Worm (Caenorhabditis elegans) whole organism, L4 larva: ENCODE data around the gene rig-3.

Source experiments
- F37D6.2 ChIP-seq: sonication (generic microtip); optimal IDR thresholded peaks from 2 replicates; lab custom pipeline; 2016; ENCODE audit warnings: mild to moderate bottlenecking, missing genetic modification characterization, missing compliant biosample characterization
- Y48G9A.11 ChIP-seq: fragments of 200-800 bp; sonication (Bioruptor generic); IDR thresholded peaks from 2 replicates; pipeline ENCODE4 v1.3.6; 2022; ENCODE audit warnings: missing genetic modification reagents, missing genetic modification characterization, missing compliant biosample characterization
- ZK546.5 ChIP-seq, 2 experiments: sonication (generic microtip); optimal IDR thresholded peaks; 2 replicates each; lab custom pipeline; 2017; ENCODE audit warnings: missing biosample characterization in 2 of 2, missing genetic modification characterization in 2 of 2
- aha-1 ChIP-seq: fragments of 150-350 bp; peaks from one replicate; lab custom pipeline; 2014; ENCODE audit warnings: missing biosample characterization, missing genetic modification characterization
- arid-1 ChIP-seq: fragments of 200-800 bp; sonication (Bioruptor generic); conservative IDR thresholded peaks from 2 replicates; pipeline ENCODE4 v1.3.6; 2022; ENCODE audit warnings: missing genetic modification reagents, missing genetic modification characterization, missing compliant biosample characterization
- ceh-20 ChIP-seq: fragments of 200-800 bp; sonication (Bioruptor generic); IDR thresholded peaks from 2 replicates; pipeline ENCODE4 v1.3.6; 2022; ENCODE audit warnings: missing genetic modification reagents, missing genetic modification characterization, missing compliant biosample characterization
- ceh-62 ChIP-seq: sonication (generic microtip); optimal IDR thresholded peaks from 2 replicates; lab custom pipeline; 2017; ENCODE audit warnings: missing biosample characterization, missing genetic modification characterization
- ces-1 ChIP-seq: fragments of 150-350 bp; sonication (generic microtip); optimal IDR thresholded peaks from 4 replicates; lab custom pipeline; 2014; ENCODE audit warnings: missing biosample characterization, missing genetic modification reagents, missing genetic modification characterization
- ctbp-1 ChIP-seq: fragments of 200-800 bp; sonication (Bioruptor generic); IDR thresholded peaks from 2 replicates; pipeline ENCODE4 v1.3.6; 2022; ENCODE audit warnings: missing genetic modification reagents, missing genetic modification characterization, missing compliant biosample characterization
- daf-16 ChIP-seq, 3 experiments: sonication (generic microtip); optimal IDR thresholded peaks; 2 replicates each; lab custom pipeline; 2016 to 2017; ENCODE audit warnings: missing genetic modification characterization in 3 of 3, missing genetic modification reagents in 3 of 3, mild to moderate bottlenecking in 2 of 3, missing compliant biosample characterization in 2 of 3, missing biosample characterization in 1 of 3, moderate library complexity in 1 of 3
- dmd-8 ChIP-seq: fragments of 200-800 bp; sonication (Bioruptor generic); IDR thresholded peaks from 2 replicates; pipeline ENCODE4 v1.3.6; 2022; ENCODE audit warnings: missing genetic modification characterization, missing compliant biosample characterization
- fkh-10 ChIP-seq: fragments of 150-350 bp; optimal IDR thresholded peaks from 2 replicates; lab custom pipeline; 2014; ENCODE audit warnings: missing biosample characterization, missing genetic modification reagents, missing genetic modification characterization
- fos-1 ChIP-seq: fragments of 150-350 bp; optimal IDR thresholded peaks from 2 replicates; lab custom pipeline; 2014; ENCODE audit warnings: missing biosample characterization, missing genetic modification characterization
- hmg-1.1 ChIP-seq: fragments of 200-800 bp; sonication (Bioruptor generic); IDR thresholded peaks from 2 replicates; pipeline ENCODE4 v1.3.6; 2022; ENCODE audit warnings: missing genetic modification reagents, missing genetic modification characterization, missing compliant biosample characterization
- lin-15B ChIP-seq: fragments of 150-350 bp; sonication (generic microtip); optimal IDR thresholded peaks from 3 replicates; lab custom pipeline; 2014; ENCODE audit warnings: missing biosample characterization, missing genetic modification characterization
- lin-29 ChIP-seq: fragments of 200-800 bp; sonication (Bioruptor generic); IDR thresholded peaks from 2 replicates; pipeline ENCODE4 v1.3.6; 2022; ENCODE audit warnings: missing genetic modification reagents, missing genetic modification characterization, missing compliant biosample characterization
- mdl-1 ChIP-seq, 2 experiments: fragments of 150-350 bp in 1 of 2; sonication (generic microtip) in 1 of 2; optimal IDR thresholded peaks; 2 replicates each; lab custom pipeline; 2014 to 2017; ENCODE audit warnings: missing biosample characterization in 2 of 2, missing genetic modification characterization in 2 of 2
- mxl-3 ChIP-seq: fragments of 200-800 bp; sonication (Bioruptor generic); optimal IDR thresholded peaks from 2 replicates; lab custom pipeline; 2018; ENCODE audit warnings: mild to moderate bottlenecking, missing genetic modification characterization, missing compliant biosample characterization
- nhr-41 ChIP-seq: fragments of 200-800 bp; sonication (Bioruptor generic); IDR thresholded peaks from 2 replicates; pipeline ENCODE4 v1.3.6; 2022; ENCODE audit warnings: missing genetic modification reagents, missing genetic modification characterization, missing compliant biosample characterization
- nhr-48 ChIP-seq: sonication (generic microtip); optimal IDR thresholded peaks from 2 replicates; lab custom pipeline; 2016; ENCODE audit warnings: mild to moderate bottlenecking, missing genetic modification characterization, missing compliant biosample characterization
- pha-4 ChIP-seq, 2 experiments: fragments of 150-350 bp in 1 of 2; fragments of 200-800 bp in 1 of 2; sonication (Bioruptor generic) in 1 of 2; IDR thresholded peaks in 1 of 2; optimal IDR thresholded peaks in 1 of 2; 2 replicates each; pipeline versions ENCODE4 v1.3.6 to Lab custom; 2014 to 2022; ENCODE audit warnings: missing genetic modification characterization in 2 of 2, missing genetic modification reagents in 2 of 2, missing biosample characterization in 1 of 2, missing compliant biosample characterization in 1 of 2
- php-3 ChIP-seq: fragments of 200-800 bp; sonication (Bioruptor generic); IDR thresholded peaks from 2 replicates; pipeline ENCODE4 v1.3.6; 2022; ENCODE audit warnings: missing genetic modification reagents, missing genetic modification characterization, missing compliant biosample characterization
- snpc-4 ChIP-seq: fragments of 150-350 bp; optimal IDR thresholded peaks from 2 replicates; lab custom pipeline; 2014; ENCODE audit warnings: missing biosample characterization, missing genetic modification characterization
- unc-62 ChIP-seq, 3 experiments: fragments of 150-350 bp in 1 of 3; sonication (generic microtip); optimal IDR thresholded peaks in 2 of 3; peaks in 1 of 3; 1 replicate in 1 of 3; 2 replicates in 2 of 3; lab custom pipeline; 2014 to 2017; ENCODE audit warnings: missing biosample characterization in 3 of 3, missing genetic modification characterization in 3 of 3, missing genetic modification reagents in 3 of 3, missing genotype in 1 of 3
- zip-11 ChIP-seq: fragments of 200-800 bp; sonication (Bioruptor generic); IDR thresholded peaks from 2 replicates; pipeline ENCODE4 v1.3.6; 2022; ENCODE audit warnings: missing genetic modification characterization, missing compliant biosample characterization

rig-3 gene

DNA sequence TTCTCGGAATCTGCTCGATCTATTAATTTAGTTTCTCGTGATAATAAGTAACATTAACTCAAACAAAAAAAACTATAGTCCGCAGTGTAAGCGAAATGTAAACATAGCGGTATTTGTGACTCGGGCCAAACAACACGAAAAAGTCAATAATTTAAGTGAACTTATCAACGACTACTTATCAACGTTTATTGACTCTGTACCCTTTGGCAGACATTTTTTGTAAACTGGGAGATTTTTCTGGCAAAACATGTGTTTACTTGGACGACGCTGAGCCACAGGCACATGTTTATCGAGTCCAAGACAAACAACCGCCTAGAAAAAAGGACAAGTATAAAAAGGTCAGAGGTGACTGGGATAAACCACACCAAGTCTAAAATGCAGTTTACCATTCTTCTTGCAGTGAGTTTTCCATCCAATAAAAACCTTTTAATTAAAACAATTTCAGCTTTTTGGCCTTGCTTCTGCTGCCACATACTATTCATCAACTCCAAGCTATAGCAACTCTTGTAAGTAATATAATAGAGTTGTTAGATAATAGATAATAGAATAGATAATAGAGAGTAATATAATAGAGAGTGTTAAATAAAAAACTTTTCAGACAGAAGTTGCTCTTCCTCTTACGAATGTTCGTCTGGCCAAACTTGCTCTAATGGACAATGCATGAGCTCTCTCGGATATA lies 8.9 kb upstream of the rig-3 start, which contains the start of gene C53B7.3:
C53B7.3 (plus strand) TSS at position 362 of the 679 bp plus-strand sequence.
- TF ChIP-seq nhr-48: no peak
- no peak for TF ChIP-seq aha-1
- TF ChIP-seq php-3 (GFP tag; lab: Robert Waterston, UW): no peak
- no peak for TF ChIP-seq snpc-4 (tag; lab: Kevin White, UChicago)
- TF ChIP-seq dmd-8: no peak
- peak in 1 of 2 experiments; percentile 92 for TF ChIP-seq unc-62 (GFP tag; optimal IDR thresholded peaks at IDR 0.05 in 1 of 2; lab: Kevin White, UChicago)
- TF ChIP-seq unc-62 (tag; optimal IDR thresholded peaks at IDR 0.05; lab: Kevin White, UChicago): no peak
- TF ChIP-seq pha-4 (GFP tag; IDR thresholded peaks at IDR 0.05; lab: Robert Waterston, UW): no peak
- TF ChIP-seq pha-4 (tag; optimal IDR thresholded peaks at IDR 0.05; lab: Kevin White, UChicago): peak; percentile 44
- TF ChIP-seq daf-16 (GFP tag; optimal IDR thresholded peaks at IDR 0.05; lab: Kevin White, UChicago): peak in 1 of 2 experiments; percentile 78
- TF ChIP-seq daf-16 (tag; optimal IDR thresholded peaks at IDR 0.05; lab: Kevin White, UChicago): no peak
- TF ChIP-seq, all 104 proteins: peak for 3

DNA sequence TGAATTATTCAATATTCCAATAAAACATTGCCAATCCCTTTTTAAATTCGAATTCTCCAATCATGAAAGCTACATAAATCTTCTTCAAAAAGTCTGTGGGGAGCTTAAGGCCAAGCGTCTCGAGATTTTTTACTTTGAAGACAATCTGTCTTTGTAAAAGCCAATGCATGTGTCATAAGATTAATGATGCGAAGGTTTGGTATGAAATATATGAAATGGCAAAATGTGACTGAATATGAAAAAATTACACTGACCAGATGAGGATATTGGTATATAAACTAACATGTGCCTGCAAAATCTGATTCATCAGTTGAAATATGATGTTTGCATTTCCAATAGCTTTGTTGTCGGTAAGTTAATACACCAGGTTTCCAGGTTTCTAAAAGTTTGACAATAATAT lies 7.5 kb upstream of the rig-3 start, which contains the start of gene C53B7.2:
C53B7.2 (plus strand) TSS at position 301 of the 400 bp plus-strand sequence.
- TF ChIP-seq nhr-41 (GFP tag; lab: Robert Waterston, UW) (no peak), pha-4 (GFP tag; IDR thresholded peaks at IDR 0.05; lab: Robert Waterston, UW) (peak; percentile 33; the same call in 1 of the 2 replicates), pha-4 (tag; optimal IDR thresholded peaks at IDR 0.05; lab: Kevin White, UChicago) (no peak)

DNA sequence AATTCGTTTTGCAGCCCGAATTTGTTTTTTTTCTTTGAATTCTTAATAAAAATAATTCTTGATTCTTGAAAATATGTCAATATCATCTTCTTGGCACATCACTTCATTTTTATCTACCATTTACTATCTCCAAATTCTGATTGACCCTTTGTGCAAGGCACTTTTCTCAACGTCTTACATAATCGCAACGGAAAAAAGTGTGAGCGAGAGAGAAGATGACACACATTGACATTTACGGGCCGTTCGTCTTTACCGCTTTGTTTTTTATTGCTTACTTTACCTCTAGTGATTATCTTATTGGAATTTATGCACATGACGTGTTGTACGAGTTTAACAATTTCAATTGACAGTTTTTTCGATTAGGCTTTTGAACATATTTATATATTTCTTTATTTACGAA lies 4.8 kb upstream of the rig-3 start:
- TF ChIP-seq aha-1 (peak; percentile 72), ceh-20 (GFP tag; lab: Robert Waterston, UW) (no peak)

DNA sequence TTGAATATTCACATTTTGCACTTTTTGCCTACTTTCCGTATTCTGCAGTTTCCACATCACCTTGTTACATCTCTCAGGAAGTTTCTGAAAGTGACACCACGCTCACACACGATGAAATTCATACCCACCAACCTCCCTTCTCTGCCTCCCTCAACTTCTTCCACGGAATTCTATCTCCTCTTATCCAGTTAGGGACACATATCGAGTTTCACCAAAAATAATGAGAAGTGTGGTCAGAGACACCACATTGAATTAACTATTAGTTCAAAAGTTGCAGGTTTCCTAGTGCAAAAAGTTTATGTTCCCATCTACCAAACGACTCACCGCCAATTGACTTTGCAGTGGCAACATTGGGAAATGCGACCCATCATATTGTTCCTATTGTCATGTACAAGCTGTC lies 3.0 kb upstream of the rig-3 start:
- TF ChIP-seq aha-1 (peak; percentile 29), zip-11 (no peak), ceh-62 (tag; lab: Kevin White, UChicago) (no peak), unc-62 (GFP tag; optimal IDR thresholded peaks at IDR 0.05 in 1 of 2; lab: Kevin White, UChicago) (peak in 1 of 2 experiments; percentile 96), unc-62 (tag; optimal IDR thresholded peaks at IDR 0.05; lab: Kevin White, UChicago) (no peak), ZK546.5 (tag; optimal IDR thresholded peaks at IDR 0.05; lab: Kevin White, UChicago) (no peak), arid-1 (no peak), F37D6.2 (tag; lab: Kevin White, UChicago) (no peak), Y48G9A.11 (GFP tag; lab: Robert Waterston, UW) (no peak), fos-1 (no peak)

DNA sequence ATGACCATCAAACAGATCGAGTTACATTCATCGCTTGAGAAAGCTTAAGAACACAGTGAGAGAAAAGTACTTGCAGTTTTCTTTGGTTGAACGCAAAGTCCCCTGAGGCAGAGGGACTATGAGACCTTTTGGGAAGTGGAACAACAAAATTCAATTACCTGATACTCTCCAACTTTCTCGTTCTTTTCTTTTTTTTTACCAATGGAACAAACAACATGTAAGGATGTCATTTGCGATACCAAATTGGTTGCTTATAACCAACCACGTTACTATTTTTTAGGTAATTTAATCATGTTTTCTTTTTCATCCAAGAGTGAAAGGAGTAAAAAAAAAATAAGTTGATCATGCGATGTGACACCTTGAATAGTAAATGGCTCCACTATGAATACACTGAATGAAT lies 3.4 kb downstream of the rig-3 start:
- TF ChIP-seq hmg-1.1 (GFP tag; lab: Robert Waterston, UW) (0 out of 2 replicates have a peak, but pooled peaks have one; percentile 18), fkh-10 (GFP tag; lab: Kevin White, UChicago) (peak; percentile 16), ctbp-1 (GFP tag; lab: Robert Waterston, UW) (peak; percentile 31; the same call in 1 of the 2 replicates), lin-15B (tag; lab: Kevin White, UChicago) (no peak), mxl-3 (no peak), ces-1 (GFP tag; lab: Kevin White, UChicago) (peak; percentile 91), unc-62 (GFP tag; optimal IDR thresholded peaks at IDR 0.05 in 1 of 2; lab: Kevin White, UChicago) (peak in 1 of 2 experiments; percentile 32), unc-62 (tag; optimal IDR thresholded peaks at IDR 0.05; lab: Kevin White, UChicago) (no peak), mdl-1 (tag; optimal IDR thresholded peaks at IDR 0.05; lab: Kevin White, UChicago) (no peak)

DNA sequence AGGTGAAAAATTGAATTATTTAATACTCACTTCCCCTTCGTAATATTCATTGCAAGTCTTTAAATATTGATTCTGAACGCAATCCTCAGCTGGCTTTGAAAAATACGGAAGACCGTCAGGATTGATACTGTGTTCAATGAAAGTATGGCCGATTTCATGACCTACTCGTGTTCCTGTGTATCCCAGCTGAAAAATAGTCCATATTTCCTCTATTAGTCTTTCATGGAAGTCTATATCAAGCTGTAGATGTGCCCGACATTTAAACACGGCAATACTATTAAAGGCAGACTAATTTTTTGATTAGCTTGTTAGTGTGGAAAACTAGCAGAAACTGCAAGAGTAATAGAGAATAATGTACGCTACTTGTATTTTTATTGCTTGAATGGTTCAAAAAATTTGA lies 8.1 kb downstream of the rig-3 start:
- no peak for TF ChIP-seq lin-29 (GFP tag; lab: Robert Waterston, UW)
- TF ChIP-seq unc-62 (GFP tag; optimal IDR thresholded peaks at IDR 0.05 in 1 of 2; lab: Kevin White, UChicago): peak in 1 of 2 experiments; percentile 57
- TF ChIP-seq unc-62 (tag; optimal IDR thresholded peaks at IDR 0.05; lab: Kevin White, UChicago): no peak
- peak; percentile 79 for TF ChIP-seq aha-1
